Worm (Caenorhabditis elegans): Measurements from ENCODE around the gene C16C4.18.
A peak's percentile ranks its signal among the peaks of the same experiment; 100 is the strongest.
"Not testable (repeated sequence)": the region's sequence is repeated elsewhere in the genome, so short reads cannot be mapped to it uniquely, and the experiment has no call there.

Gene C16C4.18

DNA sequence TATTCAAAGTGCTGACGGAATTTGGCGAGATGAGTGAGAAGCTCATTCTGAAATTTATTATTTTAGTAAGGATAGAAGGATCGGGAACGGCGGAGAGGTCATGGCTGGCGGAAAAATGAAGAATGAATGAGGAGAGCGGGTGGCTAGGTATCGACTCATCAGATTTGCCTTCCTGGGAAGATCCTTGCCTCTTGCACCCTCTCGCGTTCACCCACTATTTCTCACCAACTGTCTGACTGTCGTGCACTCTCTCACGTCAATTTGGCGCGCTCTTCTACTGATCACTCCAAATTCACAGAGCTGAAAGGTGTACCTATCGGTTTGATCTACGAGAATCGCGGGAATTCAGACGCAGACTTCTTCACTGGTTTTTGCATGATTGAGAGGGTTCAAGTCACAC lies 13.0 kb downstream of the C16C4.18 start, which contains the start of gene fbxb-97:
TSS of gene fbxb-97 (minus strand) at position 53 of the 400 bp plus-strand sequence.
- TF ChIP-seq tbx-7 (tag; optimal IDR thresholded peaks at IDR 0.05) = no peak
- TF ChIP-seq elt-2 (tag; optimal IDR thresholded peaks at IDR 0.05) = no peak
- TF ChIP-seq fkh-10 (GFP tag; optimal IDR thresholded peaks at IDR 0.05) = no peak
- no peak for TF ChIP-seq sox-2 (GFP tag; IDR thresholded peaks at IDR 0.05)
- no peak for TF ChIP-seq ceh-6 (GFP tag; optimal IDR thresholded peaks at IDR 0.05)
- no peak for TF ChIP-seq eyg-1 (tag; optimal IDR thresholded peaks at IDR 0.05)
- no peak for TF ChIP-seq pqm-1 (tag; optimal IDR thresholded peaks at IDR 0.05)

- TF ChIP-seq nfya-1 (tag; optimal IDR thresholded peaks at IDR 0.05) = peak; percentile 78
- no peak for TF ChIP-seq sox-4 (tag; optimal IDR thresholded peaks at IDR 0.05)
- no peak for TF ChIP-seq lin-11 (tag; optimal IDR thresholded peaks at IDR 0.05)
- no peak for TF ChIP-seq elt-2 (tag; optimal IDR thresholded peaks at IDR 0.05)
- no peak for TF ChIP-seq pag-3 (tag; optimal IDR thresholded peaks at IDR 0.05; ENCODE audit: borderline replicate concordance)
- no peak for TF ChIP-seq lim-6 (tag; optimal IDR thresholded peaks at IDR 0.05)
These were observed 16.6 kb downstream of the C16C4.18 start for ce11 chrII:1844552-1844951.

DNA sequence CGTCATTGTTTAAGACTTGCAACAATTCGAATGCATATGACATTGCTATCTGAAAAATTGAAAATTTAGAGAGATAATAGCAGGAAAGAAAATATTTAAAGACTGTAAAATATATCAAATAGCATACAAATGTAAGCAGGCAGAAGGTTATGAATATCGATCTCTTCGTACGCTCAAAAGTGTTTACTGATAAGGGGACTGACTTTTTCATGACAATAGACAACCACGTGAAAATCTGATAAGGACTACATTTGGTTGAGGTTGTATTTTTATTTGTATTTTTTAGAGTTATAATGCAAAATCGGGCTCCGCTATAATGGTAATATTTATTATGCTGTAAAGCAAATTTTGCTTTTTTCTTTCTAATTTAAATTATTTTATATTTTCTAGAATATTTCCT lies 18.2 kb downstream of the C16C4.18 start, which contains the start of the genes C52E2.5 and C52E2.4:
TSS of gene C52E2.5 (minus strand) at position 43 of the 400 bp plus-strand sequence.
TSS of gene C52E2.4 (plus strand) at position 252 of the 400 bp plus-strand sequence.
- no peak for TF ChIP-seq pqm-1 (tag; optimal IDR thresholded peaks at IDR 0.05)
- peak; percentile 67 for TF ChIP-seq elt-2 (tag; optimal IDR thresholded peaks at IDR 0.05)

DNA sequence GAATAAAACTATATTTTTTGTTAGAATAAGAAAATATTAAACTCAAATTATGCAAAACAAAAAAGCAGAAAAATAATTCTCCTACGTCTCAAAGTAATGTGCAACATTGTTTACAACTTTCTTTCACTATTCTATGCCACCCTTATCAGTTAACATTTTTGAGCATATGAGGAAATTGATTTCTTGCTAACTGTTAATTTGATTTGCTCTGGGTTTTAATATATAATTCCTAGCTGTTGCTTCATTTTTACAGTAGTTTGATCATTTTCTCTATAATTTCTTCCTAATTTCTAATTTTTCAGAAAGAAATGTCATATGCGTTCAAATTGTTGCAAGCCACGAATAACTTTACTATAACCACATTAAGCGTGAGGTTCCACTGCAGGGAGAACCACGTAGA lies 24.9 kb downstream of the C16C4.18 start, which contains the start of gene T08E11.1:
TSS of gene T08E11.1 (plus strand) at position 301 of the 400 bp plus-strand sequence.
- TF ChIP-seq hlh-13 (GFP tag; optimal IDR thresholded peaks at IDR 0.05) = no peak
- no peak for TF ChIP-seq ttx-3 (tag; optimal IDR thresholded peaks at IDR 0.05)
- TF ChIP-seq unc-3 (GFP tag; conservative IDR thresholded peaks at IDR 0.05) = no peak
- no peak for TF ChIP-seq unc-3 (tag; optimal IDR thresholded peaks at IDR 0.05)
- no peak for TF ChIP-seq ztf-16 (tag; optimal IDR thresholded peaks at IDR 0.05)
- no peak for TF ChIP-seq fax-1 (tag; optimal IDR thresholded peaks at IDR 0.05)
- TF ChIP-seq pros-1 (tag; optimal IDR thresholded peaks at IDR 0.05) = no peak
- TF ChIP-seq npax-4 (tag; optimal IDR thresholded peaks at IDR 0.05) = no peak
- no peak for TF ChIP-seq ceh-6 (GFP tag; optimal IDR thresholded peaks at IDR 0.05)

DNA sequence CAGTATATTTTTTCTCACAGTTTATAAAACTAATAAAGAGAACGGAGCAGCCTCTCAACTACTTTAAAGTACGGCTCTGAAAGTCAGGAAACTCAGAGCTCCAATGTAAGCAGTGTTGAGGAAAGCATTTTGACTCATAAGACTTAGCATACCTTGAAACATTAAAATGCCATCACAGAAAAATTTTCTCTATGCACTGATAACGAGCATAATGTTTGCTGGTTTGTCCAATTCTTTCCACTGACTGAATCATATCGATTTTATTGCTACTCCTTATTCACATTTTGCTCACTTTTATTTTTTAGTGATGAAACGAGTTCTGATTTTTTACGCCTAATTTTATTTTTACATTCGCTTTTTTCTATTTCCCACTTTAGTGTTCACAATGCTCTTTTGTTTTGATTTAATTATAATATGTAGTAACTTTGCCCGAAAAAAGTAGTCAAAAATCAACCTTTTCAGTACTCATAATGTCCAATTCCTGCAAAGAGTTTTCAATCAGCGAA lies 29.2 kb downstream of the C16C4.18 start, which contains the start of gene math-39:
TSS of gene math-39 (plus strand) at position 456 of the 506 bp plus-strand sequence.
- TF ChIP-seq pha-4 (tag; optimal IDR thresholded peaks at IDR 0.05) = no peak
- TF ChIP-seq Y22D7AL.16 (tag; optimal IDR thresholded peaks at IDR 0.05) = no peak
- TF ChIP-seq dve-1 (tag; optimal IDR thresholded peaks at IDR 0.05) = no peak

- no peak for TF ChIP-seq pha-4 (tag; optimal IDR thresholded peaks at IDR 0.05)
- no peak for TF ChIP-seq dve-1 (tag; optimal IDR thresholded peaks at IDR 0.05)
- no peak for TF ChIP-seq unc-86 (tag; optimal IDR thresholded peaks at IDR 0.05)
- TF ChIP-seq ceh-31 (tag; optimal IDR thresholded peaks at IDR 0.05) = no peak
- no peak for TF ChIP-seq ceh-30 (tag; optimal IDR thresholded peaks at IDR 0.05)
- no peak for TF ChIP-seq pax-1 (tag; optimal IDR thresholded peaks at IDR 0.05)
- no peak for TF ChIP-seq ztf-16 (tag; optimal IDR thresholded peaks at IDR 0.05)
These were observed 30.9 kb downstream of the C16C4.18 start, which contains the start of gene math-40 for ce11 chrII:1830182-1830682. math-40 (plus strand) TSS chrII:1830632.

DNA sequence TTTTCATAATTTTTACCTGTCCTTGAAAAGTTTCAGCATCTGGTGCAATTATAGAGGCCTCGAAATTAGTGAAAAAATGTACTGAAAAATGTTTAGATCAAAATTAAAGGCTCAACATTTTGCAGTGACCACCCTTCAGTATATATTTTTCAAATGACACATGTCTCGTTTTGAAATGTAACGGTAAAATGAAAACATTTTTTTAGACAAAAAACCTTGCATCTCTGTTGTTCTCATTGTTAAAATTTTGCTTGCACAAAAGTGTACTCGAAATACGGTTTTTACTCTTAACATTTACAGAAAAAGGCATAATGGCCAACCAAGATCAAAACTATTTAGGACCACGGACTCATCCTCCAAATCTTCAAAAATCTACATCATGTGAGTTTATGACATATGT lies 36.8 kb downstream of the C16C4.18 start, which contains the start of gene math-41:
TSS of gene math-41 (plus strand) at position 301 of the 400 bp plus-strand sequence.
- TF ChIP-seq sdc-2, rnt-1, ttx-3 (tag; optimal IDR thresholded peaks at IDR 0.05): not testable (repeated sequence)

Measured in whole organism, late embryonic.